Fruit fly (Drosophila melanogaster) whole organism, wandering third instar larva: ENCODE measurements around the gene primo-1.

Experiments used
- ey ChIP-seq: fragments of 200-800 bp; sonication (Bioruptor generic); optimal IDR thresholded peaks from 2 replicates; lab custom pipeline; 2016; ENCODE audit warnings: missing biosample characterization, missing genetic modification characterization
- lola ChIP-seq: fragments of >200 bp; optimal IDR thresholded peaks from 2 replicates; lab custom pipeline; 2017; ENCODE audit warnings: missing biosample characterization, missing genetic modification characterization

dm6 chr3R:13693753-13694152, 17.9 kb downstream of the primo-1 start, which contains the start of gene CG14367:
- TF ChIP-seq ey (no peak), lola (no peak)
